Worm (Caenorhabditis elegans) whole organism, late embryonic: Measurements from ENCODE around the gene srbc-20.

Experiments used
- F13H6.1 ChIP-seq: sonication (generic microtip); optimal IDR thresholded peaks from 2 replicates; lab custom pipeline; 2016; ENCODE audit warnings: missing genetic modification characterization, missing compliant biosample characterization
- K02D7.2 ChIP-seq: sonication (generic microtip); optimal IDR thresholded peaks from 2 replicates; lab custom pipeline; 2017; ENCODE audit warnings: mild to moderate bottlenecking, missing genetic modification characterization, missing compliant biosample characterization
- ama-1 ChIP-seq: fragments of 150-350 bp; optimal IDR thresholded peaks from 2 replicates; lab custom pipeline; 2014
- ceh-45 ChIP-seq: fragments of 200-800 bp; sonication (Bioruptor generic); IDR thresholded peaks from 2 replicates; pipeline ENCODE4 v1.3.6; 2022; ENCODE audit warnings: missing genetic modification reagents, missing genetic modification characterization, missing compliant biosample characterization
- elt-2 ChIP-seq: sonication (generic microtip); optimal IDR thresholded peaks from 2 replicates; lab custom pipeline; 2016; ENCODE audit warnings: missing genetic modification reagents, missing genetic modification characterization, missing compliant biosample characterization
- fkh-10 ChIP-seq: fragments of 150-350 bp; optimal IDR thresholded peaks from 2 replicates; lab custom pipeline; 2014; ENCODE audit warnings: missing biosample characterization, missing genetic modification reagents, missing genetic modification characterization
- nhr-232 ChIP-seq: sonication (generic microtip); optimal IDR thresholded peaks from 2 replicates; lab custom pipeline; 2016; ENCODE audit warnings: missing genetic modification characterization, missing compliant biosample characterization
- odd-2 ChIP-seq: sonication (generic microtip); optimal IDR thresholded peaks from 2 replicates; lab custom pipeline; 2017; ENCODE audit warnings: antibody characterized with exemption, mild to moderate bottlenecking, missing genetic modification characterization, missing compliant biosample characterization
- sdc-2 ChIP-seq: sonication (generic microtip); optimal IDR thresholded peaks from 2 replicates; lab custom pipeline; 2016; ENCODE audit warnings: missing genotype, missing genetic modification characterization, missing compliant biosample characterization

DNA sequence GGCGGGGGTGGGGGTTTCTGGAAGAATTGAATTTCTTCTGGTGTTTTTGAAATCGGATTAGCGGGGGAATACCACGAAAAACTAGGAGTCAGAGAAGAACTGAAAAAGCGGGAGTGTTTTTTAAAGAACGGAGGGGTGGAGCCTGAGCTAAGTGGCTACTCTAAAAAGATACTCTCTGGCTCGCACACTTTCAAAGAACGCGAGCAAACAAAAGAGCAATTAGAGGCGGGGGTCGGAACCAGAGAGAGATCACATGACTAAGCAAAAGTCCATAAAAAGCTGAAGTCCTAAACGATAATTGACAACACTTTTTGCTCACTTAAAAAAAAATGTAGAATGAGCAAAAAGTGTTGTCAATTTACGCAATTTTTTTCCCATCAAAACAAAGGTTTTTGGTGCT, 12.6 kb upstream of the srbc-20 start:
- TF ChIP-seq ceh-45 (GFP tag; lab: Robert Waterston, UW): no peak
- no peak for TF ChIP-seq F13H6.1 (tag; lab: Kevin White, UChicago)
- no peak for TF ChIP-seq elt-2
- no peak for TF ChIP-seq fkh-10
- TF ChIP-seq K02D7.2 (tag; lab: Kevin White, UChicago): no peak
- no peak for TF ChIP-seq ama-1 (lab: Kevin White, UChicago)
- TF ChIP-seq sdc-2 (tag; lab: Kevin White, UChicago): no peak
- no peak for TF ChIP-seq odd-2 (tag; lab: Kevin White, UChicago)
- no peak for TF ChIP-seq nhr-232 (tag; lab: Kevin White, UChicago)
